Worm (Caenorhabditis elegans): ENCODE data around the gene C14F11.7.

The C14F11.7 gene

DNA sequence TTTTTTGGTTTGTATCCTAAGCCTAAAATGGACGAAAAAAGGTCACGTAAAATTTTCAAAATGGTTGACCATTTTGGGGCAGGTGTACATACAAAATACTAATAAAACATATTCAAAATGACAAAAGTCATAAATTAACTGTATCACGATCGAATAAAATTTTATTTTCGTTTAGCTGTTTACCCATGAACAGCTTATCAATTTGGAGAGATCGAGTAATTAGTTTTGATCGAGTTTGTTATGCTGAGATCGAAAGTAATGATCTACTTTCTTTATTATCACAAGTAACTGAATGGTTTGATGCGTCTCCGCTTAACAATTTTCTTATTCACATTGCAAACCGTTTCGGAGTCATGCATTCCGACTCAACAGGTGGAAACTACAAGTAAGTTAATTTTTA is 20.5 kb downstream of the C14F11.7 start, which contains the start of gene T13C5.10:
Gene T13C5.10, plus strand, starts transcription at position 301 of the 400 bp plus-strand sequence.
- TF ChIP-seq ztf-23 (GFP tag; IDR thresholded peaks at IDR 0.05) (no peak), klf-2 (GFP tag; conservative IDR thresholded peaks at IDR 0.05) (no peak), med-1 (GFP tag; optimal IDR thresholded peaks at IDR 0.05; ENCODE audit: insufficient read depth) (no peak), flt-1 (GFP tag; IDR thresholded peaks at IDR 0.05) (no peak), T22C8.4 (GFP tag; IDR thresholded peaks at IDR 0.05) (no peak), ztf-29 (GFP tag; IDR thresholded peaks at IDR 0.05) (no peak), ref-1 (GFP tag; conservative IDR thresholded peaks at IDR 0.05) (no peak), cog-1 (tag; optimal IDR thresholded peaks at IDR 0.05) (no peak), tab-1 (GFP tag; IDR thresholded peaks at IDR 0.05) (no peak)

DNA sequence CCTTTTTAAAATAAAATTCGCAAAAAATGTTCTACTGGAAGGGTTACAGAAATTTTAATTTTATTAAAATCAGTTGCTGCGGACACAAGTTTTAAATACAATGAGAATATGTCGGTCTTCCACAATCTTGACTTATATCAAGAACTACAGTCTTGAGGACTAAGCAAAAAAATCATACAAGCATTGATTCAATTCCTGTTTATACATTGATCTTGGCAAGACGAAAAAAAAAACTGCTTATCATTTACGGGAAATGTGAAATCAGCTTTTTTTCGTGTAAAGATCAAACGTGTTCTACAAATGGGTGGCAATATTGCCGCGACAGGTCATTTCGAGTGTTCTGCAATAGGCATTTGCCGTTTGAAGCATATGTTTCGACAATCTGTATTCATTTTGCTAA is 23.7 kb downstream of the C14F11.7 start, which contains the start of gene T13C5.2:
Gene T13C5.2, plus strand, starts transcription at position 301 of the 400 bp plus-strand sequence.
- TF ChIP-seq klf-2 (GFP tag; conservative IDR thresholded peaks at IDR 0.05) (no peak), cog-1 (tag; optimal IDR thresholded peaks at IDR 0.05) (no peak), tab-1 (GFP tag; IDR thresholded peaks at IDR 0.05) (no peak), T22C8.4 (GFP tag; IDR thresholded peaks at IDR 0.05) (no peak), med-1 (GFP tag; optimal IDR thresholded peaks at IDR 0.05; ENCODE audit: insufficient read depth) (no peak), flt-1 (GFP tag; IDR thresholded peaks at IDR 0.05) (no peak), ref-1 (GFP tag; conservative IDR thresholded peaks at IDR 0.05) (no peak), ztf-29 (GFP tag; IDR thresholded peaks at IDR 0.05) (no peak), ztf-23 (GFP tag; IDR thresholded peaks at IDR 0.05) (no peak)

DNA sequence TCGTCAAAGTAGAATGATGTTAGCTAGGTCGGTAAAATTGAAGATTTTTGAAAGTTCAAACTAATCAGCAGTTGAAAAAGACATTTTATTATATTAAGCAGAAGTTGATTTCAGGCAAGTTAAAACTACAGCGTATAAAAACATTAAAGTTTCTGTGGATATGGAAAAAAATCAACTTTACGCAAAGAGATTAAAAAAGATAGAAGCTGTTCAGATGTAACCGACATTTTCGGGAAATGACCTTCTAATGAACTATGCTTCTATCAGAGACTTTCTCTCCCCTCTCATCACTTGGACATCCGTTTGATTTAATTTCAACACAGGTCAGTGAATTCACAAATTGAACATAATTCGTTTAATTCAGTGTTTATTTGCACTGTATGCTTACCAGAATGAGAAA is 28.1 kb downstream of the C14F11.7 start, which contains the start of gene T13C5.7:
Gene T13C5.7, plus strand, starts transcription at position 301 of the 400 bp plus-strand sequence.
- no peak for TF ChIP-seq ztf-29 (GFP tag; IDR thresholded peaks at IDR 0.05)
- no peak for TF ChIP-seq flt-1 (GFP tag; IDR thresholded peaks at IDR 0.05)
- TF ChIP-seq tab-1 (GFP tag; IDR thresholded peaks at IDR 0.05), result no peak
- no peak for TF ChIP-seq cog-1 (tag; optimal IDR thresholded peaks at IDR 0.05)
- TF ChIP-seq med-1 (GFP tag; optimal IDR thresholded peaks at IDR 0.05; ENCODE audit: insufficient read depth), result no peak
- TF ChIP-seq klf-2 (GFP tag; conservative IDR thresholded peaks at IDR 0.05), result no peak
- no peak for TF ChIP-seq ref-1 (GFP tag; conservative IDR thresholded peaks at IDR 0.05)
- TF ChIP-seq ztf-23 (GFP tag; IDR thresholded peaks at IDR 0.05), result no peak
- no peak for TF ChIP-seq T22C8.4 (GFP tag; IDR thresholded peaks at IDR 0.05)

DNA sequence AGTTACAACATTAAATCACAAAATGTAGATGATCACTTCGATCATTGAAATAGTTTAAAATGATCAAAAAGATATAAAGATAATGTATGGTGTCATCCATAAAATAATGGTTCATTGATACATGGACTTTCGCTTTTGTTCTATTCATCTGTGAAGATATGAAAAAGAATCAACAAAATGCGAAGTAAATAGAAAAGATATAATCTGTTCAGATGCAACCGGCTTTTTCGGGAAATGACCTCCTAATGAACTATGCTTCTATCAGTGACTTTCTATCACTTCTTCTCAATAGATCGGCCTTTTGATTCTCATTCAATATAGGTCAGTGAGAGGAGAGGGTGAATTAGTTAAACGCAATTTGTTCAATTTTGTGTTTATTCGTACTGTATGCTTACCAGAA is 29.4 kb downstream of the C14F11.7 start:
- TF ChIP-seq flt-1 (GFP tag; IDR thresholded peaks at IDR 0.05), result no peak
- TF ChIP-seq T22C8.4 (GFP tag; IDR thresholded peaks at IDR 0.05), result no peak
- TF ChIP-seq med-1 (GFP tag; optimal IDR thresholded peaks at IDR 0.05; ENCODE audit: insufficient read depth), result no peak
- no peak for TF ChIP-seq cog-1 (tag; optimal IDR thresholded peaks at IDR 0.05)
- no peak for TF ChIP-seq ztf-23 (GFP tag; IDR thresholded peaks at IDR 0.05)
- no peak for TF ChIP-seq tab-1 (GFP tag; IDR thresholded peaks at IDR 0.05)
- no peak for TF ChIP-seq klf-2 (GFP tag; conservative IDR thresholded peaks at IDR 0.05)
- no peak for TF ChIP-seq ref-1 (GFP tag; conservative IDR thresholded peaks at IDR 0.05)
- TF ChIP-seq ztf-29 (GFP tag; IDR thresholded peaks at IDR 0.05), result no peak

DNA sequence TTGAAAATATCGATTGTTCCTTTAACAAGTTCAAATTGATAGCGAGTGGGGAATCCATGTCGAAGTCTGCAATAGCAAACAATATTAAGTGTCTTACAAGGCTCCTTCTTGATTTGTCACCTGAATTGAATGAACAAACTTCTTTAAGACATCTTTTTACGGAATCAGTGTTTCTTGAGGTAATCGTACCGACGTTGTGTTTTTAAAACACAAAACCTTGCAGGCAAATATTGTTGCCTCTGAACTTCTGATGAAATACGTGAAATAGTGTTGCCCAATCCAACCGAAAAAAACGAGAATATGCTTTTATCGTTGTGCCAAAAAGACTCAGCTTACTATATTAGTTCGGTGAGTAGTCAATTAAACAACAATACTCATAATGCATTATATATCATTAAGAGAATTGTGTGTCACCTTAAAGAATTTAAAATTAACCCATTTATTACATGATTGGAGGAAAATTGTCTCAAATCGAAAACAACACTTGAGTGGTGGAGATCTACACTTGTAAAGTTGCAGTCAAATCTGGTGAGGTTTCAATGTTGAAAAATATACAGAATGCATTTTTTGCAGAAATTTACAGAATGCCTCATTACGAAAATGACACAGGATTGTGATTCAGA is 30.3 kb downstream of the C14F11.7 start, which contains the start of the genes T25B2.4 and T13C5.3:
Gene T25B2.4, plus strand, starts transcription at position 301 of the 623 bp plus-strand sequence.
Gene T13C5.3, plus strand, starts transcription at position 573 of the 623 bp plus-strand sequence.
- TF ChIP-seq ztf-23 (GFP tag; IDR thresholded peaks at IDR 0.05) (no peak), ref-1 (GFP tag; conservative IDR thresholded peaks at IDR 0.05) (no peak), cog-1 (tag; optimal IDR thresholded peaks at IDR 0.05) (no peak), ztf-29 (GFP tag; IDR thresholded peaks at IDR 0.05) (no peak), med-1 (GFP tag; optimal IDR thresholded peaks at IDR 0.05; ENCODE audit: insufficient read depth) (no peak), tab-1 (GFP tag; IDR thresholded peaks at IDR 0.05) (no peak), klf-2 (GFP tag; conservative IDR thresholded peaks at IDR 0.05) (no peak), flt-1 (GFP tag; IDR thresholded peaks at IDR 0.05) (no peak), T22C8.4 (GFP tag; IDR thresholded peaks at IDR 0.05) (no peak)

DNA sequence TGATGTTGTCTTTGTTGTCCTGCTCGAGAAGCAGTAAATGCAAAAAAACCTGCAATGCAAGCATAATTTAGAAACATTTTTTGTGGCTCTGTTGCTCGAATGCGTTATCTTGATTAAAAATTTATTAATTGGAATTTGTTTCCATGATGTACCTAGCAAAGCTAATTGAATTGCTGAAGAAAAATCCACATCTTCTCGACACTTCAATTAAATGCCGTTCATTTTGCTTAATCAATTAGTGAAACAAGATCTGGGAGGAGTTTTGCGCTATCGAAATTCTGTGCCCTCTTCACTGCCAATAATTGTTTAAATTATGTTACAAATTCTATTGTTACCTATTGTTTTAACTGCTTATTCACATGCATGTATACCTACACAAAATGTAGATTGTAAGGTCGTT is 32.5 kb downstream of the C14F11.7 start, which contains the start of gene T25B2.3:
Gene T25B2.3, plus strand, starts transcription at position 301 of the 400 bp plus-strand sequence.
- TF ChIP-seq ref-1 (GFP tag; conservative IDR thresholded peaks at IDR 0.05), result no peak
- no peak for TF ChIP-seq T22C8.4 (GFP tag; IDR thresholded peaks at IDR 0.05)
- no peak for TF ChIP-seq ztf-29 (GFP tag; IDR thresholded peaks at IDR 0.05)
- TF ChIP-seq cog-1 (tag; optimal IDR thresholded peaks at IDR 0.05), result no peak
- TF ChIP-seq ztf-23 (GFP tag; IDR thresholded peaks at IDR 0.05), result no peak
- TF ChIP-seq med-1 (GFP tag; optimal IDR thresholded peaks at IDR 0.05; ENCODE audit: insufficient read depth), result no peak
- no peak for TF ChIP-seq klf-2 (GFP tag; conservative IDR thresholded peaks at IDR 0.05)
- TF ChIP-seq tab-1 (GFP tag; IDR thresholded peaks at IDR 0.05), result no peak

DNA sequence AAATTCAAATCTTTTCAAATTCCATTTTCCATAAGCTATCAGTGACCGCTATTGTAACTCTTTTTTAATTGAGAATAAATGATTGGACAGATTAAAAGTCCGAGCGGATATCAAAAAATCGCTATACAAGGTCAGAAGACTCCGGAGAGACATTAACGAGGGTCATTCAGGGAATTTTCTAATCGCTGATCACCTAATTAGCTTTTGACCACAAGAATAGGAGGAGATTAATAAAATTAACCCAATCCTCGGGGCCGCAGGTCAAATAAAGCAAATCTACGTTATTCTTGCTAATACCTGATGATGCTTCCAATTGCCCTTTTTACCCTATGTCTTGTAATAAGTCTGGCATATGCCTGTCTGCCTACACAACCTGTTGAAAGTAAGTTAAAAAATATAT is 34.7 kb downstream of the C14F11.7 start, which contains the start of gene T25B2.1:
Gene T25B2.1, plus strand, starts transcription at position 301 of the 400 bp plus-strand sequence.
- TF ChIP-seq med-1 (GFP tag; optimal IDR thresholded peaks at IDR 0.05; ENCODE audit: insufficient read depth) (no peak), T22C8.4 (GFP tag; IDR thresholded peaks at IDR 0.05) (no peak), tab-1 (GFP tag; IDR thresholded peaks at IDR 0.05) (no peak), flt-1 (GFP tag; IDR thresholded peaks at IDR 0.05) (no peak), cog-1 (tag; optimal IDR thresholded peaks at IDR 0.05) (no peak), ref-1 (GFP tag; conservative IDR thresholded peaks at IDR 0.05) (no peak), ztf-23 (GFP tag; IDR thresholded peaks at IDR 0.05) (no peak), klf-2 (GFP tag; conservative IDR thresholded peaks at IDR 0.05) (no peak), ztf-29 (GFP tag; IDR thresholded peaks at IDR 0.05) (no peak)

DNA sequence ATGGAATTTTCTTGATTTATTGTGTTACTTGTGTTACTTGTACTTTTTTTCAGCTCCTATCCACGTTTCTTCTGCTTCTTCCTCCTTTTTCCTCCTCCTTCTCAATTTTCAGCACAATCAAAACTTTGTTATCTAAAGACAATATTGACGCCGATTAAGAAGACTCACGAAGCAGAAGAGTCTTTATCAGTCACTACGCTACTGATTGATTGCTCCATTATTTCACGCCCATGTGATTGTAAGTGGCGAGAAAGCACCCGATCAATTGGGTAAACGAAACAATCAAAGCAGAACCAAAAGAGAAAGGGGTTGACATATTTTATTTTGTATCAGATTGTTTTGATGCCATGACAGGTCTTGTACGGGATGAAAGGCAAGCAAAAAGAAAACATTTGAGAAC is 39.1 kb downstream of the C14F11.7 start, which contains the start of gene T25B2.2:
Gene T25B2.2, plus strand, starts transcription at position 392 of the 400 bp plus-strand sequence.
- TF ChIP-seq ztf-29 (GFP tag; IDR thresholded peaks at IDR 0.05) (no peak), ref-1 (GFP tag; conservative IDR thresholded peaks at IDR 0.05) (no peak), cog-1 (tag; optimal IDR thresholded peaks at IDR 0.05) (no peak), tab-1 (GFP tag; IDR thresholded peaks at IDR 0.05) (no peak)

DNA sequence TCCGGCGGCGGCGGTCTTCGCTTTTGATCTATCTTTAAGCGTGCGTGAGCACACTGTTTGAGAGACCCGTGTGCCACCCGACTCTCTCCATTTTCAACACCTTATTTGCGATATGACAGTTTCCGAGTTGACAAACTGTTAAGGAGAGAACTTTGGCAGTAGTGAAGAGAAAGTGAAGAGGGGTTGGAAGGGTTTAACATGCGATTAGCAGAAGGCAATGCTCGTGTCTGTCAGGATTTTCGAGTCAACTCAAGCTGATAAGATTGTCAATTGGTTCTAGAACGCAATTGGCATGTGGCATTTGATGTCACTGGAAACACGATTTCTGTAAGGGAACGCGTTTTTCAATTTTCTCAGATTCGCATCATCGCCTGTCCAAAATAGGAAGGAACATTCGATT is 41.0 kb downstream of the C14F11.7 start:
- no peak for TF ChIP-seq ztf-29 (GFP tag; IDR thresholded peaks at IDR 0.05)
- no peak for TF ChIP-seq tab-1 (GFP tag; IDR thresholded peaks at IDR 0.05)
- no peak for TF ChIP-seq ref-1 (GFP tag; conservative IDR thresholded peaks at IDR 0.05)
- TF ChIP-seq flt-1 (GFP tag; IDR thresholded peaks at IDR 0.05), result no peak
- no peak for TF ChIP-seq med-1 (GFP tag; optimal IDR thresholded peaks at IDR 0.05; ENCODE audit: insufficient read depth)
- TF ChIP-seq ztf-23 (GFP tag; IDR thresholded peaks at IDR 0.05), result no peak
- TF ChIP-seq klf-2 (GFP tag; conservative IDR thresholded peaks at IDR 0.05), result no peak
- no peak for TF ChIP-seq T22C8.4 (GFP tag; IDR thresholded peaks at IDR 0.05)
- no peak for TF ChIP-seq cog-1 (tag; optimal IDR thresholded peaks at IDR 0.05)

Measured in whole organism, midembryonic.